Fruit fly (Drosophila melanogaster): ENCODE measurements around the gene Cyp316a1.

The Cyp316a1 gene

DNA sequence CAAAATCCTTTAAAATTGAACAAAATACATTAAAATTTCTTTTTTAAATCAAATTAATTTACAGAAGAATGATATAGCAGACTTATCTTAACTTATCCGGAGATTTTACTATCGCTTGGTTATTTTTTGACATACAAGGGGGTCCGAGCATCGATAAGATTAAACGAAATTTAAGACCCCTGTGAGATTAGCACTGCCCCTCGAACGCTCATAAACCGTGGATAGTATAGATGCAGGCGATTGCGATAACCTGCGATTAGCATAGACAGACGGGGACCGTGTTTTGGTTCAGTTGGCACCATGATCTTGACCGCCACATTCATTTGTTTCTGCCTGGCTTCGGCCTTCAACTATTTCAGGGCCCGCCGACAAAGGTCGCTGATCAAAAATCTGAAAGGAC, at the start of gene Cyp316a1:
Gene Cyp316a1 (plus strand): TSS at position 301 of the 400 bp plus-strand sequence.
- peak; percentile 6 for TF ChIP-seq CG11504 (tag; optimal IDR thresholded peaks at IDR 0.05)
- no peak for TF ChIP-seq fru (optimal IDR thresholded peaks at IDR 0.05)

DNA sequence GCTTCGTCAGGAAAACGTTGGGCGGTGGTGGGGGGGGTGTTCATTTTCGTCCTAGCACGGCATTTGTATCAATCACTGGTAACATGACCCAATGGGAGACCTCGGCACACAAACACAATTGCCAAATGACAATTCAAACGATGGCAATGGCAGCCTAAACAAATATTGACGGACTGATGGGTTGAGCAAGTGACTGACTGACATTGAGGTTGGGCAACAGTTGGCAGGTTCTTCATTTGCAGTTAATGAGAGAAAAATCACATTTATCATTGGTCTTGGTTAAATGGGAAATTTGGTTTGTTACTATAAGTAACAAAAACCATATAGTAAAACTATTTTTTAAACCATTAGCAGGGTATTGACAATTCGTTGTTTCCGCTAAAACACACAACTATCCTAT, 42.6 kb upstream of the Cyp316a1 start:
- TF ChIP-seq CG13894 (tag; optimal IDR thresholded peaks at IDR 0.05), result no peak
- no peak for TF ChIP-seq ken (GFP tag; IDR thresholded peaks at IDR 0.05)
- peak; percentile 64 for TF ChIP-seq D19A (tag; optimal IDR thresholded peaks at IDR 0.05)
- no peak for TF ChIP-seq stc (GFP tag; IDR thresholded peaks at IDR 0.05)
- no peak for TF ChIP-seq tll (GFP tag; optimal IDR thresholded peaks at IDR 0.05)
- TF ChIP-seq maf-S (GFP tag; optimal IDR thresholded peaks at IDR 0.05), result no peak
- TF ChIP-seq NK7.1 (GFP tag; optimal IDR thresholded peaks at IDR 0.05), result no peak
- TF ChIP-seq CG6854 (GFP tag; optimal IDR thresholded peaks at IDR 0.05), result no peak
- peak; percentile 94 for TF ChIP-seq CG8281 (tag; optimal IDR thresholded peaks at IDR 0.05)
- no peak for TF ChIP-seq lab (GFP tag; optimal IDR thresholded peaks at IDR 0.05)
- no peak for TF ChIP-seq mam (GFP tag; optimal IDR thresholded peaks at IDR 0.05)

DNA sequence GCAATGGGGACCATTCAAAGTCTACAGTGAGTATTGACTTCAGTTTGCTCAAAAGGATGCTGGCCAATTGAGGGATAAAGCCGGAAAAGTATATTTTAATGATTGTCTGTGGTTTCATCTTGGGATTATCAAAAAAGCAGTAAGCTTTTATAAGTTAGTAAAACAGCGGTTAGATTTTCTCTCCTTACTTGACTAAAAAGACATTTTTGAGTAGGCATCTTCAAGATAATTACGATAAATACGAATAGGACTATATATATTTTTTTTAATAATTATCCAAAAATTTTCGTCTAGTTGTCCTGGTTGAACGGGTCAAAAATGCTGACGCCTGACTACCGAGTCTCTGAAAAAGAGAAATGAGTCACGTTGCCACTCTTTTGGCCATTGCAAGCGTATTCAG, 41.1 kb upstream of the Cyp316a1 start, which contains the start of gene CG33278:
Gene CG33278 (plus strand): TSS at position 301 of the 400 bp plus-strand sequence.
- no peak for TF ChIP-seq trh (GFP tag; optimal IDR thresholded peaks at IDR 0.05)
- TF ChIP-seq lab (GFP tag; optimal IDR thresholded peaks at IDR 0.05), result no peak
- no peak for TF ChIP-seq CG17385 (GFP tag; optimal IDR thresholded peaks at IDR 0.05)
- no peak for TF ChIP-seq Hmx (GFP tag; optimal IDR thresholded peaks at IDR 0.05)
- no peak for TF ChIP-seq CG14710 (tag; optimal IDR thresholded peaks at IDR 0.05)
- no peak for TF ChIP-seq repo (GFP tag; optimal IDR thresholded peaks at IDR 0.05)
- TF ChIP-seq rib (GFP tag; IDR thresholded peaks at IDR 0.05), result no peak
- TF ChIP-seq CG7963 (GFP tag; IDR thresholded peaks at IDR 0.05; ENCODE audit: partially characterized antibody), result no peak
- TF ChIP-seq cas (GFP tag; IDR thresholded peaks at IDR 0.05), result no peak
- no peak for TF ChIP-seq da (GFP tag; optimal IDR thresholded peaks at IDR 0.05)
- TF ChIP-seq zen2 (GFP tag; IDR thresholded peaks at IDR 0.05; ENCODE audit: partially characterized antibody), result no peak
- no peak for TF ChIP-seq cg (GFP tag; optimal IDR thresholded peaks at IDR 0.05)
- no peak for TF ChIP-seq Sox100B (GFP tag; optimal IDR thresholded peaks at IDR 0.05)

DNA sequence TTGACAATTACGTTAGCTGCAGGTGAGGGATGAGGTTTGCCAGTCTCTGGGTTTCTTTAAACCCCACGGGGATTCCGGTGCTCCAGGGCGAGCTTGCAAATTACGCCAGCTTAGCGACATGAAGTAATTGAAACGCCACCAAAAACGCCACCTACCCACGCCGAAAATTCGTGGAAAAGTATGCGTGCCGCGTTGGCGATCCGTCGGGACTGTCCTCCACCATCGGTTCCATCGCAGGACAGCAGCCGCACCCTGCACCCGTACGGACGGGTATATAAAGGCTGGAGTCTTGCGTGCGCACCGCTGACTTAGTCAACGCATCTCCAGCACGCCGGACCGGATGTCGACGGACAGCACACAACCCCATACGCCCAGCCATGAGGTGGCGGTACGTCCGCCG, 35.8 kb upstream of the Cyp316a1 start, which contains the start of gene ppk26:
Gene ppk26 (plus strand): TSS at position 301 of the 400 bp plus-strand sequence.
- TF ChIP-seq CG9727 (GFP tag; optimal IDR thresholded peaks at IDR 0.05) (no peak), Ets65A (GFP tag) (peak; percentile 77), B-H1 (GFP tag; IDR thresholded peaks at IDR 0.05) (no peak), sens (GFP tag) (peak; percentile 31), CG11247 (GFP tag; IDR thresholded peaks at IDR 0.05) (no peak)

DNA sequence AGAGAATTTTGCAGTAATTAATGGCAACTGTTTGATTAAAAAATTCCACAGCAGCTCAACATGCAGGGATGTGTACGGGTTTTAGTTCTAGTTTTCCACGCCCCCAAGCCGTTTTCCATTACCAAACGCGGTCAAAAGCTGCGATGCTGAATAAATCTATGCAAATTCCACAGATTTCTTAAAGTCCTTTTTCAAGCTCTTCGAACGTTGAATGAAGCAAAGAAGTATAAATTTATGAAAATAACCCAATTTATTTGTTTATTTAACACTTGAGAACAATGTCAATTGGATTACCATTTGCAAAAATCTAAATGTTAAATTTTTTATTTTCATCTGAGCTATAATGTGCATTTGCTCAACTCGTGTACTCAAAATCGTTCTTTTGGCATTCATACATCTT, 26.5 kb upstream of the Cyp316a1 start, which contains the start of the genes CG42660, CG42661 and Tsp66A:
Gene CG42660 (plus strand): TSS at position 301 of the 400 bp plus-strand sequence.
Gene CG42661 (plus strand): TSS at position 301 of the 400 bp plus-strand sequence.
Gene Tsp66A (plus strand): TSS at position 301 of the 400 bp plus-strand sequence.
- TF ChIP-seq Kr (GFP tag; optimal IDR thresholded peaks at IDR 0.05), result no peak
- TF ChIP-seq CG3065 (GFP tag; optimal IDR thresholded peaks at IDR 0.05), result no peak
- TF ChIP-seq sob (GFP tag; IDR thresholded peaks at IDR 0.05), result no peak
- TF ChIP-seq CG15269 (tag; optimal IDR thresholded peaks at IDR 0.05), result no peak
- no peak for TF ChIP-seq CG11093 (GFP tag; IDR thresholded peaks at IDR 0.05)
- no peak for TF ChIP-seq btn (GFP tag; optimal IDR thresholded peaks at IDR 0.05)
- TF ChIP-seq slbo (GFP tag; IDR thresholded peaks at IDR 0.05), result no peak
